Worm (Caenorhabditis elegans): Measurements from ENCODE around the gene ctf-4.
A peak's percentile ranks its signal among the peaks of the same experiment; 100 is the strongest.

- TF ChIP-seq ama-1 (optimal IDR thresholded peaks at IDR 0.05) = no peak
- peak; percentile 29 for TF ChIP-seq unc-55 (GFP tag; optimal IDR thresholded peaks at IDR 0.05)
- no peak for TF ChIP-seq sox-2 (GFP tag; IDR thresholded peaks at IDR 0.05)
- TF ChIP-seq dve-1 (tag; optimal IDR thresholded peaks at IDR 0.05) = no peak
- no peak for TF ChIP-seq pag-3 (tag; optimal IDR thresholded peaks at IDR 0.05; ENCODE audit: borderline replicate concordance)
Observed at ce11 chrV:10940571-10940991, 24.8 kb downstream of the ctf-4 start.
